Worm (Caenorhabditis elegans): ENCODE results near the gene T04A11.4.

T04A11.4 gene

ce11 chrIV:12464822-12465221 is 19.6 kb downstream of the T04A11.4 start (continued):
- TF ChIP-seq ceh-28 (tag; optimal IDR thresholded peaks at IDR 0.05) (no peak), fkh-10 (GFP tag; optimal IDR thresholded peaks at IDR 0.05) (peak; percentile 47), nhr-42 (GFP tag; IDR thresholded peaks at IDR 0.05) (no peak), Y105C5A.15 (GFP tag; IDR thresholded peaks at IDR 0.05) (no peak), unc-62 (GFP tag; optimal IDR thresholded peaks at IDR 0.05 in 1 of 2) (peak in 1 of 2 experiments; percentile 63), unc-62 (tag; optimal IDR thresholded peaks at IDR 0.05) (no peak), unc-130 (GFP tag; optimal IDR thresholded peaks at IDR 0.05) (no peak), Y75B8A.6 (GFP tag; IDR thresholded peaks at IDR 0.05) (no peak)

- TF ChIP-seq ceh-62 (tag; optimal IDR thresholded peaks at IDR 0.05), result no peak
Measured at ce11 chrIV:12463370-12463769, 21.0 kb downstream of the T04A11.4 start, which contains the start of gene C25G4.8. Gene C25G4.8, minus strand, starts transcription at chrIV:12463470.

ce11 chrIV:12456613-12457012 is 27.8 kb downstream of the T04A11.4 start, which contains the start of gene C25G4.7:
Gene C25G4.7, plus strand, starts transcription at chrIV:12456913.
- no peak for TF ChIP-seq dve-1 (tag; optimal IDR thresholded peaks at IDR 0.05; ENCODE audit: insufficient read depth)
- no peak for TF ChIP-seq ceh-62 (tag; optimal IDR thresholded peaks at IDR 0.05)
- TF ChIP-seq mes-2 (tag; optimal IDR thresholded peaks at IDR 0.05; ENCODE audit: poor library complexity, severe bottlenecking), result no peak
- no peak for TF ChIP-seq lin-29 (GFP tag; IDR thresholded peaks at IDR 0.05)
- no peak for TF ChIP-seq nhr-11 (tag; optimal IDR thresholded peaks at IDR 0.05)
- no peak for TF ChIP-seq attf-4 (tag; optimal IDR thresholded peaks at IDR 0.05)
- no peak for TF ChIP-seq lir-3 (tag; optimal IDR thresholded peaks at IDR 0.05)
- TF ChIP-seq nhr-76 (tag; optimal IDR thresholded peaks at IDR 0.05), result no peak
- TF ChIP-seq daf-16 (GFP tag; optimal IDR thresholded peaks at IDR 0.05), result no peak
- no peak for TF ChIP-seq daf-16 (tag; optimal IDR thresholded peaks at IDR 0.05)

- TF ChIP-seq duxl-1 (tag; optimal IDR thresholded peaks at IDR 0.05; ENCODE audit: poor library complexity), result no peak
- no peak for TF ChIP-seq ces-1 (GFP tag; optimal IDR thresholded peaks at IDR 0.05)
- no peak for TF ChIP-seq fos-1 (tag; optimal IDR thresholded peaks at IDR 0.05)
- no peak for TF ChIP-seq ceh-28 (tag; optimal IDR thresholded peaks at IDR 0.05)
- no peak for TF ChIP-seq php-3 (GFP tag; IDR thresholded peaks at IDR 0.05)
- TF ChIP-seq ceh-82 (tag; optimal IDR thresholded peaks at IDR 0.05), result no peak
Measured at ce11 chrIV:12454750-12455149, 29.6 kb downstream of the T04A11.4 start, which contains the start of gene smz-1. Gene smz-1, plus strand, starts transcription at chrIV:12455050.

ce11 chrIV:12454115-12454514 is 30.3 kb downstream of the T04A11.4 start, which contains the start of gene spe-44:
Gene spe-44, minus strand, starts transcription at chrIV:12454215.
- TF ChIP-seq Y105C5A.15 (GFP tag; IDR thresholded peaks at IDR 0.05), result no peak
- TF ChIP-seq unc-130 (GFP tag; optimal IDR thresholded peaks at IDR 0.05), result no peak
- TF ChIP-seq rbr-2 (tag; optimal IDR thresholded peaks at IDR 0.05), result no peak
- TF ChIP-seq nhr-42 (GFP tag; IDR thresholded peaks at IDR 0.05), result no peak
- TF ChIP-seq nhr-41 (GFP tag; IDR thresholded peaks at IDR 0.05), result no peak
- no peak for TF ChIP-seq F37D6.2 (tag; optimal IDR thresholded peaks at IDR 0.05)
- no peak for TF ChIP-seq nhr-48 (tag; optimal IDR thresholded peaks at IDR 0.05)
- TF ChIP-seq mxl-2 (GFP tag; conservative IDR thresholded peaks at IDR 0.05), result no peak
- no peak for TF ChIP-seq egl-43 (GFP tag; IDR thresholded peaks at IDR 0.05)
- TF ChIP-seq nhr-76 (tag; optimal IDR thresholded peaks at IDR 0.05), result no peak

ce11 chrIV:12451225-12451831 is 33.1 kb downstream of the T04A11.4 start, which contains the start of gene dpy-26:
Gene dpy-26, minus strand, starts transcription at chrIV:12451335.
- no peak for TF ChIP-seq mdl-1 (tag; optimal IDR thresholded peaks at IDR 0.05)
- TF ChIP-seq zfp-2 (tag; optimal IDR thresholded peaks at IDR 0.05), result no peak
- no peak for TF ChIP-seq set-16 (GFP tag; IDR thresholded peaks at IDR 0.05)
- no peak for TF ChIP-seq hlh-11 (tag; optimal IDR thresholded peaks at IDR 0.05)
- TF ChIP-seq pqm-1 (tag; optimal IDR thresholded peaks at IDR 0.05), result no peak
- TF ChIP-seq mes-2 (tag; optimal IDR thresholded peaks at IDR 0.05; ENCODE audit: poor library complexity, severe bottlenecking), result peak; percentile 60
- TF ChIP-seq T20F7.1 (GFP tag; optimal IDR thresholded peaks at IDR 0.05), result peak; percentile 95
- no peak for TF ChIP-seq ztf-7 (tag; optimal IDR thresholded peaks at IDR 0.05)
- no peak for TF ChIP-seq jun-1 (tag; optimal IDR thresholded peaks at IDR 0.05)
- no peak for TF ChIP-seq egl-27 (tag; optimal IDR thresholded peaks at IDR 0.05)
- no peak for TF ChIP-seq unc-130 (GFP tag; optimal IDR thresholded peaks at IDR 0.05)
- no peak for TF ChIP-seq unc-39 (tag; optimal IDR thresholded peaks at IDR 0.05)
- no peak for TF ChIP-seq zag-1 (tag; optimal IDR thresholded peaks at IDR 0.05)
- TF ChIP-seq vab-7 (GFP tag; IDR thresholded peaks at IDR 0.05), result no peak
- no peak for TF ChIP-seq snpc-1.2 (GFP tag; IDR thresholded peaks at IDR 0.05)
- TF ChIP-seq dpl-1 (GFP tag; optimal IDR thresholded peaks at IDR 0.05), result peak; percentile 45

Data from whole organism, L4 larva.